Worm (Caenorhabditis elegans): Measurements from ENCODE around the gene str-151.

- TF ChIP-seq jun-1 (tag; optimal IDR thresholded peaks at IDR 0.05) = no peak
- no peak for TF ChIP-seq lir-3 (tag; optimal IDR thresholded peaks at IDR 0.05)
- TF ChIP-seq ztf-11 (tag; optimal IDR thresholded peaks at IDR 0.05) = no peak
- no peak for TF ChIP-seq dpl-1 (GFP tag; optimal IDR thresholded peaks at IDR 0.05)
- no peak for TF ChIP-seq nhr-28 (tag; optimal IDR thresholded peaks at IDR 0.05)
- TF ChIP-seq R02D3.7 (tag; optimal IDR thresholded peaks at IDR 0.05) = no peak
- no peak for TF ChIP-seq nhr-237 (tag; optimal IDR thresholded peaks at IDR 0.05)
- no peak for TF ChIP-seq daf-12 (tag; optimal IDR thresholded peaks at IDR 0.05)
- no peak for TF ChIP-seq lin-13 (GFP tag; optimal IDR thresholded peaks at IDR 0.05)
- no peak for TF ChIP-seq nhr-76 (tag; optimal IDR thresholded peaks at IDR 0.05)
- TF ChIP-seq ces-1 (GFP tag; optimal IDR thresholded peaks at IDR 0.05) = no peak
- TF ChIP-seq zfp-3 (GFP tag; conservative IDR thresholded peaks at IDR 0.05) = no peak
- TF ChIP-seq zag-1 (tag; optimal IDR thresholded peaks at IDR 0.05) = no peak
- no peak for TF ChIP-seq ceh-32 (tag; optimal IDR thresholded peaks at IDR 0.05; ENCODE audit: poor library complexity)
Observed at ce11 chrV:16606313-16606712, 30.3 kb downstream of the str-151 start, which contains the start of gene Y32B12C.1.

All from whole organism, L4 larva.